Worm (Caenorhabditis elegans) whole organism, L1 larva: ENCODE measurements around the gene abhd-5.1.

Experiments used
- C04F5.9 ChIP-seq: sonication (generic microtip); optimal IDR thresholded peaks from 2 replicates; lab custom pipeline; 2016; ENCODE audit warnings: missing genetic modification characterization, missing compliant biosample characterization
- F16B12.6 ChIP-seq: fragments of 150-350 bp; optimal IDR thresholded peaks from 2 replicates; lab custom pipeline; 2014; ENCODE audit warnings: missing biosample characterization, missing genetic modification characterization
- Y116A8C.19 ChIP-seq: sonication (generic microtip); optimal IDR thresholded peaks from 2 replicates; lab custom pipeline; 2016; ENCODE audit warnings: missing compliant biosample characterization, missing genetic modification characterization, borderline replicate concordance
- aha-1 ChIP-seq: fragments of 150-350 bp; optimal IDR thresholded peaks from 2 replicates; lab custom pipeline; 2014; ENCODE audit warnings: missing biosample characterization, missing genetic modification characterization
- alr-1 ChIP-seq: fragments of 200-800 bp; sonication (Bioruptor generic); optimal IDR thresholded peaks from 2 replicates; lab custom pipeline; 2018; ENCODE audit warnings: borderline replicate concordance, mild to moderate bottlenecking, missing genetic modification characterization, missing compliant biosample characterization
- blmp-1 ChIP-seq: fragments of 150-350 bp; optimal IDR thresholded peaks from 2 replicates; lab custom pipeline; 2014; ENCODE audit warnings: missing biosample characterization, missing genetic modification characterization
- ceh-63 ChIP-seq: fragments of 200-800 bp; sonication (Bioruptor generic); optimal IDR thresholded peaks from 2 replicates; lab custom pipeline; 2018; ENCODE audit warnings: mild to moderate bottlenecking, missing genetic modification characterization, missing compliant biosample characterization
- ceh-82 ChIP-seq, 3 experiments: fragments of 150-350 bp in 1 of 3; sonication (generic microtip) in 2 of 3; optimal IDR thresholded peaks; 2 replicates each; lab custom pipeline; 2014 to 2017; ENCODE audit warnings: missing biosample characterization in 3 of 3, missing genetic modification characterization in 3 of 3
- ceh-88 ChIP-seq: fragments of 200-800 bp; sonication (Bioruptor generic); IDR thresholded peaks from 2 replicates; pipeline ENCODE4 v1.3.6; 2022; ENCODE audit warnings: missing genetic modification characterization, missing compliant biosample characterization
- ceh-90 ChIP-seq: sonication (generic microtip); optimal IDR thresholded peaks from 2 replicates; lab custom pipeline; 2016; ENCODE audit warnings: missing genetic modification characterization, missing compliant biosample characterization
- ces-1 ChIP-seq: fragments of 150-350 bp; optimal IDR thresholded peaks from 2 replicates; lab custom pipeline; 2014; ENCODE audit warnings: missing biosample characterization, missing genetic modification reagents, missing genetic modification characterization
- dsc-1 ChIP-seq: sonication (generic microtip); optimal IDR thresholded peaks from 2 replicates; lab custom pipeline; 2016; ENCODE audit warnings: mild to moderate bottlenecking, missing genetic modification characterization, missing compliant biosample characterization
- efl-3 ChIP-seq: fragments of 200-800 bp; sonication (Bioruptor generic); optimal IDR thresholded peaks from 2 replicates; lab custom pipeline; 2018; ENCODE audit warnings: mild to moderate bottlenecking, missing genetic modification characterization, missing compliant biosample characterization
- egl-13 ChIP-seq: sonication (generic microtip); optimal IDR thresholded peaks from 2 replicates; lab custom pipeline; 2016; ENCODE audit warnings: missing genotype, missing genetic modification reagents, missing genetic modification characterization, missing compliant biosample characterization
- egl-27 ChIP-seq, 2 experiments: fragments of 150-350 bp in 1 of 2; sonication (generic microtip); optimal IDR thresholded peaks; 3 replicates each; lab custom pipeline; 2017 to 2018; ENCODE audit warnings: missing biosample characterization in 2 of 2, missing genetic modification characterization in 2 of 2, missing genetic modification reagents in 2 of 2
- elt-3 ChIP-seq, 6 experiments: fragments of 150-350 bp in 1 of 6; sonication (generic microtip); optimal IDR thresholded peaks; 2 replicates each; lab custom pipeline; 2017 to 2018; ENCODE audit warnings: missing biosample characterization in 6 of 6, missing genetic modification characterization in 6 of 6, inconsistent platforms in 1 of 6
- ets-5 ChIP-seq: fragments of 200-800 bp; sonication (Bioruptor generic); IDR thresholded peaks from 2 replicates; pipeline ENCODE4 v1.3.6; 2022; ENCODE audit warnings: missing genetic modification characterization, missing compliant biosample characterization
- fkh-8 ChIP-seq: sonication (generic microtip); optimal IDR thresholded peaks from 2 replicates; lab custom pipeline; 2016; ENCODE audit warnings: mild to moderate bottlenecking, missing genetic modification characterization, missing compliant biosample characterization
- fos-1 ChIP-seq: fragments of 150-350 bp; optimal IDR thresholded peaks from 2 replicates; lab custom pipeline; 2014; ENCODE audit warnings: missing biosample characterization, missing genetic modification characterization
- grh-1 ChIP-seq: fragments of 200-800 bp; sonication (Bioruptor generic); IDR thresholded peaks from 2 replicates; pipeline ENCODE4 v1.3.6; 2022; ENCODE audit warnings: missing genetic modification reagents, missing genetic modification characterization, missing compliant biosample characterization
- hlh-4 ChIP-seq: sonication (generic microtip); optimal IDR thresholded peaks from 2 replicates; lab custom pipeline; 2016; ENCODE audit warnings: mild to moderate bottlenecking, missing genetic modification characterization, missing compliant biosample characterization
- hpl-2 ChIP-seq: fragments of 150-350 bp; optimal IDR thresholded peaks from 2 replicates; lab custom pipeline; 2014; ENCODE audit warnings: missing biosample characterization, missing genetic modification reagents, missing genetic modification characterization
- irx-1 ChIP-seq: sonication (generic microtip); optimal IDR thresholded peaks from 2 replicates; lab custom pipeline; 2016; ENCODE audit warnings: missing genetic modification characterization, missing compliant biosample characterization
- isw-1 ChIP-seq: fragments of 200-800 bp; sonication (Bioruptor generic); IDR thresholded peaks from 2 replicates; pipeline ENCODE4 v1.3.6; 2022; ENCODE audit warnings: missing genetic modification characterization, missing compliant biosample characterization
- lin-13 ChIP-seq: fragments of 150-350 bp; optimal IDR thresholded peaks from 2 replicates; lab custom pipeline; 2014; ENCODE audit warnings: missing biosample characterization, missing genetic modification reagents, missing genetic modification characterization
- lin-14 ChIP-seq: fragments of 200-800 bp; sonication (Bioruptor generic); optimal IDR thresholded peaks from 2 replicates; lab custom pipeline; 2018; ENCODE audit warnings: mild to moderate bottlenecking, missing genetic modification characterization, moderate library complexity, missing compliant biosample characterization
- lir-3 ChIP-seq: sonication (generic microtip); optimal IDR thresholded peaks from 2 replicates; lab custom pipeline; 2016; ENCODE audit warnings: mild to moderate bottlenecking, missing genetic modification characterization, moderate library complexity, missing compliant biosample characterization; ENCODE audit not compliant: poor library complexity
- lsy-2 ChIP-seq, 2 experiments: fragments of 150-350 bp; optimal IDR thresholded peaks; 2 replicates each; lab custom pipeline; 2014; ENCODE audit warnings: missing biosample characterization in 2 of 2, missing genetic modification characterization in 2 of 2
- mab-9 ChIP-seq: fragments of 200-800 bp; sonication (Bioruptor generic); IDR thresholded peaks from 2 replicates; pipeline ENCODE4 v1.3.6; 2022; ENCODE audit warnings: missing genetic modification reagents, missing genetic modification characterization, missing compliant biosample characterization
- mdl-1 ChIP-seq, 2 experiments: fragments of 150-350 bp; optimal IDR thresholded peaks; 2 replicates each; lab custom pipeline; 2014 to 2017; ENCODE audit warnings: missing biosample characterization in 2 of 2, missing genetic modification characterization in 2 of 2, inconsistent platforms in 1 of 2
- mef-2 ChIP-seq: fragments of 150-350 bp; optimal IDR thresholded peaks from 2 replicates; lab custom pipeline; 2014; ENCODE audit warnings: missing biosample characterization, missing genetic modification characterization
- nhr-12 ChIP-seq: sonication (generic microtip); optimal IDR thresholded peaks from 2 replicates; lab custom pipeline; 2017; ENCODE audit warnings: missing biosample characterization, missing genetic modification characterization
- nhr-20 ChIP-seq: sonication (generic microtip); optimal IDR thresholded peaks from 2 replicates; lab custom pipeline; 2016; ENCODE audit warnings: mild to moderate bottlenecking, missing genetic modification characterization, missing compliant biosample characterization
- nhr-28 ChIP-seq: fragments of 150-350 bp; optimal IDR thresholded peaks from 2 replicates; lab custom pipeline; 2014; ENCODE audit warnings: missing biosample characterization, missing genetic modification characterization
- nhr-71 ChIP-seq: sonication (generic microtip); optimal IDR thresholded peaks from 2 replicates; lab custom pipeline; 2016; ENCODE audit warnings: mild to moderate bottlenecking, missing genetic modification characterization, moderate library complexity, missing compliant biosample characterization
- nhr-76 ChIP-seq: sonication (generic microtip); optimal IDR thresholded peaks from 2 replicates; lab custom pipeline; 2017; ENCODE audit warnings: missing biosample characterization, missing genetic modification characterization
- nhr-77 ChIP-seq: fragments of 150-350 bp; optimal IDR thresholded peaks from 2 replicates; lab custom pipeline; 2014; ENCODE audit warnings: missing biosample characterization, missing genetic modification characterization
- nhr-85 ChIP-seq: sonication (generic microtip); peaks from one replicate; lab custom pipeline; 2016; ENCODE audit warnings: missing genetic modification characterization, inconsistent platforms, missing compliant biosample characterization
- nhr-90 ChIP-seq: sonication (generic microtip); optimal IDR thresholded peaks from 2 replicates; lab custom pipeline; 2016; ENCODE audit warnings: mild to moderate bottlenecking, missing genetic modification characterization, missing compliant biosample characterization; ENCODE audit not compliant: poor library complexity
- pax-3 ChIP-seq: fragments of 200-800 bp; sonication (Bioruptor generic); optimal IDR thresholded peaks from 2 replicates; lab custom pipeline; 2018; ENCODE audit warnings: mild to moderate bottlenecking, missing genetic modification characterization, moderate library complexity, missing compliant biosample characterization
- pqm-1 ChIP-seq: sonication (generic microtip); optimal IDR thresholded peaks from 3 replicates; lab custom pipeline; 2017; ENCODE audit warnings: missing biosample characterization, missing genetic modification characterization
- rnt-1 ChIP-seq: sonication (generic microtip); optimal IDR thresholded peaks from 2 replicates; lab custom pipeline; 2016; ENCODE audit warnings: mild to moderate bottlenecking, missing genetic modification characterization, moderate library complexity, missing compliant biosample characterization
- snpc-4 ChIP-seq: fragments of 150-350 bp; optimal IDR thresholded peaks from 2 replicates; lab custom pipeline; 2014; ENCODE audit warnings: missing biosample characterization, missing genetic modification characterization
- sptf-1 ChIP-seq: fragments of 150-350 bp; optimal IDR thresholded peaks from 2 replicates; lab custom pipeline; 2014; ENCODE audit warnings: missing biosample characterization, missing genetic modification characterization
- sup-37 ChIP-seq: fragments of 200-800 bp; sonication (Bioruptor generic); optimal IDR thresholded peaks from 2 replicates; lab custom pipeline; 2018; ENCODE audit warnings: mild to moderate bottlenecking, missing genetic modification characterization, missing compliant biosample characterization
- swsn-7 ChIP-seq: sonication (generic microtip); optimal IDR thresholded peaks from 2 replicates; lab custom pipeline; 2016; ENCODE audit warnings: missing genetic modification characterization, missing compliant biosample characterization
- tlp-1 ChIP-seq: fragments of 150-350 bp; optimal IDR thresholded peaks from 2 replicates; lab custom pipeline; 2014; ENCODE audit warnings: missing biosample characterization, missing genetic modification characterization
- unc-30 ChIP-seq: sonication (generic microtip); optimal IDR thresholded peaks from 2 replicates; lab custom pipeline; 2017; ENCODE audit warnings: missing biosample characterization, missing genetic modification characterization
- unc-62 ChIP-seq: fragments of 150-350 bp; optimal IDR thresholded peaks from 2 replicates; lab custom pipeline; 2014; ENCODE audit warnings: missing biosample characterization, missing genetic modification reagents, missing genetic modification characterization
- unc-86 ChIP-seq: sonication (generic microtip); optimal IDR thresholded peaks from 2 replicates; lab custom pipeline; 2016; ENCODE audit warnings: missing genetic modification characterization, missing compliant biosample characterization
- unc-98 ChIP-seq: fragments of 200-800 bp; sonication (Bioruptor generic); IDR thresholded peaks from 2 replicates; pipeline ENCODE4 v1.3.6; 2022; ENCODE audit warnings: missing genetic modification characterization, missing compliant biosample characterization
- xbp-1 ChIP-seq: sonication (generic microtip); optimal IDR thresholded peaks from 2 replicates; lab custom pipeline; 2016; ENCODE audit warnings: missing genetic modification characterization, missing compliant biosample characterization
- zag-1 ChIP-seq: fragments of 150-350 bp; optimal IDR thresholded peaks from 2 replicates; lab custom pipeline; 2014; ENCODE audit warnings: missing biosample characterization, missing genetic modification characterization
- ztf-11 ChIP-seq, 2 experiments: sonication (generic microtip); optimal IDR thresholded peaks; 2 replicates each; lab custom pipeline; 2016 to 2017; ENCODE audit warnings: missing genetic modification characterization in 2 of 2, missing biosample characterization in 1 of 2, missing compliant biosample characterization in 1 of 2

Gene abhd-5.1

DNA sequence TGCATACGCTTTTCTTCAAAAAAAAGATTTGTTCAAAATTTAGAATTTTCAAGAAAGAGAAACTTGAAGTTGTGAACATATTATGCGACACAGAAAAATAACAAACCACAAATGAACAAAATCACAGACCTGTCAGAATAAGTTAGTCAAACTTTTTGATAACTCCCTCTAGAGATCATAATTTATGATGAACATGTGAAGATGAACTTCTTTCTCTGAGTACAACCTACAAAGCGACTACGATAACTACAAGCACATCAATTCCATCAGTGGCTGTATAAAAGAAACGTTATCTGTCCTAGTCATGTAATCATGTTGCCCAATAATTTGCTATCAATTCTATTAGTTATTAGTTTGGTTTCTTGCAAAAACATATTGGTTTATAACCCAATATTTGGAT lies 48.3 kb downstream of the abhd-5.1 start, which contains the start of gene ugt-9 (continued):
- TF ChIP-seq snpc-4 (tag; lab: Kevin White, UChicago) (no peak), lir-3 (tag; lab: Kevin White, UChicago) (no peak), ceh-90 (tag; lab: Kevin White, UChicago) (no peak), pqm-1 (no peak), nhr-77 (peak; percentile 22), aha-1 (tag; lab: Kevin White, UChicago) (no peak), ces-1 (no peak), efl-3 (GFP tag; lab: Kevin White, UChicago) (no peak), swsn-7 (tag; lab: Kevin White, UChicago) (no peak), ceh-82 (tag; optimal IDR thresholded peaks at IDR 0.05; lab: Kevin White, UChicago) (no peak), nhr-12 (tag; lab: Kevin White, UChicago) (no peak), unc-30 (tag; lab: Kevin White, UChicago) (no peak), lin-13 (GFP tag; lab: Kevin White, UChicago) (no peak), C04F5.9 (tag; lab: Kevin White, UChicago) (no peak), xbp-1 (tag; lab: Kevin White, UChicago) (no peak), nhr-20 (tag; lab: Kevin White, UChicago) (peak; percentile 72), mef-2 (tag; lab: Kevin White, UChicago) (no peak), fos-1 (tag; lab: Kevin White, UChicago) (no peak), F16B12.6 (tag; lab: Kevin White, UChicago) (no peak), nhr-71 (peak; percentile 57), egl-13 (tag; lab: Kevin White, UChicago) (no peak), hpl-2 (GFP tag; lab: Kevin White, UChicago) (no peak), unc-62 (GFP tag; lab: Kevin White, UChicago) (no peak), alr-1 (tag; lab: Kevin White, UChicago) (no peak), isw-1 (GFP tag; lab: Robert Waterston, UW) (no peak), unc-98 (GFP tag; lab: Robert Waterston, UW) (no peak), dsc-1 (tag; lab: Kevin White, UChicago) (no peak), mdl-1 (tag; optimal IDR thresholded peaks at IDR 0.05; lab: Kevin White, UChicago) (no peak), fkh-8 (tag; lab: Kevin White, UChicago) (no peak), lin-14 (GFP tag; lab: Kevin White, UChicago) (peak; percentile 32), elt-3 (tag; optimal IDR thresholded peaks at IDR 0.05; lab: Kevin White, UChicago) (peak in 3 of 6 experiments; percentile 58 to 84 (median 61)), ceh-88 (GFP tag; lab: Robert Waterston, UW) (no peak), nhr-85 (tag; lab: Kevin White, UChicago) (peak; percentile 84), nhr-90 (tag; lab: Kevin White, UChicago) (peak; percentile 39), nhr-76 (tag; lab: Kevin White, UChicago) (peak; percentile 77), ztf-11 (tag; optimal IDR thresholded peaks at IDR 0.05; lab: Kevin White, UChicago) (no peak), Y116A8C.19 (no peak), mab-9 (GFP tag; lab: Robert Waterston, UW) (no peak), blmp-1 (no peak), sup-37 (GFP tag; lab: Kevin White, UChicago) (no peak), zag-1 (tag; lab: Kevin White, UChicago) (no peak), nhr-28 (tag; lab: Kevin White, UChicago) (no peak), lsy-2 (tag; optimal IDR thresholded peaks at IDR 0.05; lab: Kevin White, UChicago) (no peak), hlh-4 (tag; lab: Kevin White, UChicago) (no peak), grh-1 (GFP tag; lab: Robert Waterston, UW) (no peak), sptf-1 (tag; lab: Kevin White, UChicago) (no peak), egl-27 (tag; optimal IDR thresholded peaks at IDR 0.05; lab: Kevin White, UChicago) (no peak), ceh-63 (no peak), pax-3 (tag; lab: Kevin White, UChicago) (no peak), unc-86 (tag; lab: Kevin White, UChicago) (no peak), irx-1 (tag; lab: Kevin White, UChicago) (no peak), tlp-1 (tag; lab: Kevin White, UChicago) (no peak), rnt-1 (tag; lab: Kevin White, UChicago) (no peak), ets-5 (GFP tag; lab: Robert Waterston, UW) (no peak)
